Worm (Caenorhabditis elegans) whole organism, midembryonic: Measurements from ENCODE around the gene T14G12.11.

Experiments
- T22C8.4 ChIP-seq: fragments of 200-800 bp; sonication (Bioruptor generic); IDR thresholded peaks from 2 replicates; pipeline ENCODE4 v1.3.6; 2022; ENCODE audit warnings: missing genetic modification characterization, missing compliant biosample characterization
- cog-1 ChIP-seq: sonication (generic microtip); optimal IDR thresholded peaks from 2 replicates; lab custom pipeline; 2016; ENCODE audit warnings: missing genetic modification characterization, missing compliant biosample characterization
- flt-1 ChIP-seq: fragments of 200-800 bp; sonication (Bioruptor generic); IDR thresholded peaks from 2 replicates; pipeline ENCODE4 v1.3.6; 2022; ENCODE audit warnings: missing genetic modification characterization, missing compliant biosample characterization
- klf-2 ChIP-seq: fragments of 200-800 bp; sonication (Bioruptor generic); conservative IDR thresholded peaks from 2 replicates; pipeline ENCODE4 v1.3.6; 2022; ENCODE audit warnings: missing genetic modification reagents, missing genetic modification characterization, missing compliant biosample characterization
- med-1 ChIP-seq: sonication (generic microtip); optimal IDR thresholded peaks from 2 replicates; lab custom pipeline; 2017; ENCODE audit warnings: missing genetic modification characterization, mild to moderate bottlenecking, missing compliant biosample characterization, antibody characterized with exemption, missing genetic modification reagents; ENCODE audit not compliant: insufficient read depth
- ref-1 ChIP-seq: fragments of 200-800 bp; sonication (Bioruptor generic); conservative IDR thresholded peaks from 2 replicates; pipeline ENCODE4 v1.3.6; 2022; ENCODE audit warnings: missing genetic modification reagents, missing genetic modification characterization, missing compliant biosample characterization
- tab-1 ChIP-seq: fragments of 200-800 bp; sonication (Bioruptor generic); IDR thresholded peaks from 2 replicates; pipeline ENCODE4 v1.3.6; 2022; ENCODE audit warnings: missing genetic modification characterization, missing compliant biosample characterization
- ztf-23 ChIP-seq: fragments of 200-800 bp; sonication (Bioruptor generic); IDR thresholded peaks from 2 replicates; pipeline ENCODE4 v1.3.6; 2022; ENCODE audit warnings: missing genetic modification reagents, missing genetic modification characterization, missing compliant biosample characterization
- ztf-29 ChIP-seq: fragments of 200-800 bp; sonication (Bioruptor generic); IDR thresholded peaks from 2 replicates; pipeline ENCODE4 v1.3.6; 2022; ENCODE audit warnings: missing genetic modification reagents, missing genetic modification characterization, missing compliant biosample characterization

T14G12.11 gene

DNA sequence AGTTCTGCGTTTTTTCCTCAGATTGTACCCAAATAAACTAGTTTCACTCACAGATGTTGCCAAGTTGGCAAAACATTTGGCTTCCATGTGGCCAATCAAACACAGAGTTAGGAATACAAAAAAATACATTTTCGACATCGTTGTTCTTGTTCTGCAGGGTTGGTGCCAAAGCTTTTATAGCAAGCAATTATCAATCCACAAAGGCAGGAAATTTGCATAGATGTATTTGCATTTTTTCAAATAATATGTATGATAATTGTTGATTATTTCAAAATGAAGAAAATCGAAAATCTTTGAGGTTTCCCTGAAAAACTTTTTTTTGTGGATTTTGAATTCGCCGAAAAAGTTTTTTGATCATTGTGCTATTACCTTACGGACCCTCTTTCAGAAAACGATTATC lies at the start of gene T14G12.11:
Gene T14G12.11, minus strand, starts transcription at position 138 of the 400 bp plus-strand sequence.
- TF ChIP-seq cog-1 (tag; lab: Kevin White, UChicago) (no peak), klf-2 (no peak), ztf-29 (GFP tag; lab: Robert Waterston, UW) (no peak), ztf-23 (no peak), tab-1 (GFP tag; lab: Robert Waterston, UW) (no peak), flt-1 (no peak), T22C8.4 (no peak), ref-1 (GFP tag; lab: Robert Waterston, UW) (no peak), med-1 (GFP tag; lab: Kevin White, UChicago) (no peak)

DNA sequence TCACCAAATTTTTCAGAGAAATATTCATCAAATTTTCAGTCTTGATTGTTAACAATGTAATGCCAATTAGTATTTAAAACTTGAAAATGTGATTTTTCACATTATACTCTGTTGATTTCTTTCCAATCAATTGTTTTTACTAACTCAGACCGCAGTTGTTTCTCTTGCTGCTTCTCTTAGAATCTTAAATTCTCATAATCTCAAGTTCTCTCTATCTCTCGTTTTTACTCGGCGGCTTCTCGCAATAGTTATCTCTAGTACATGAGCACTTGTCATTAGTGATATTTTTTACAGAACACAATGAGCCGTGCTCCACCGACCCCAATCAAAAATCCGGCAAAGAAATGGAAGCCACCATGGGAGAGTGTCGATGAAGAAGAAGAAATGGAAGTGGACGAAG lies 44.8 kb upstream of the T14G12.11 start, which contains the start of gene F35A5.1:
Gene F35A5.1, plus strand, starts transcription at position 301 of the 400 bp plus-strand sequence.
- TF ChIP-seq ref-1 (GFP tag; lab: Robert Waterston, UW) (no peak), flt-1 (no peak), ztf-29 (GFP tag; lab: Robert Waterston, UW) (no peak), T22C8.4 (no peak), ztf-23 (no peak), med-1 (GFP tag; lab: Kevin White, UChicago) (no peak), tab-1 (GFP tag; lab: Robert Waterston, UW) (no peak), cog-1 (tag; lab: Kevin White, UChicago) (no peak), klf-2 (no peak)

DNA sequence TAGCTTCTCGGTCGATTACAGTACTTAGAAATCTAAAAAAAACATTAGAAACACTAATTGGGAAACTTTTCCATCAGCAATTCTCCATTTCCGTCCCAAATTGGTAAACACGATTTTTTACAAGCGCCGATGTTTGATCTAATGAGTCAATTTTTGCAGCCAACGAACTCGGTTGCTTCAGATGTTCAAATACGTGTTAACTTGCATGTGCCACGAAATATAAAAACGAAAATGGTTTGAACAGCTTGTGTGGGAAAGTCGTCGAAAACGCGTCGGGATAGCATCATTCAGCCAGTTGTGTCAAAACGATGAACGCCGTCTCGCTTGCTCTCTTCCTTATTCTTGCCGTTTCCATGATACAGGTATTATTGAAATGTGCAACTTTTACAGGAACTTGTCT lies 42.5 kb upstream of the T14G12.11 start, which contains the start of gene F35A5.2:
Gene F35A5.2, plus strand, starts transcription at position 301 of the 400 bp plus-strand sequence.
- TF ChIP-seq ztf-29 (GFP tag; lab: Robert Waterston, UW) = no peak
- no peak for TF ChIP-seq tab-1 (GFP tag; lab: Robert Waterston, UW)
- TF ChIP-seq klf-2 = no peak
- TF ChIP-seq flt-1 = no peak

DNA sequence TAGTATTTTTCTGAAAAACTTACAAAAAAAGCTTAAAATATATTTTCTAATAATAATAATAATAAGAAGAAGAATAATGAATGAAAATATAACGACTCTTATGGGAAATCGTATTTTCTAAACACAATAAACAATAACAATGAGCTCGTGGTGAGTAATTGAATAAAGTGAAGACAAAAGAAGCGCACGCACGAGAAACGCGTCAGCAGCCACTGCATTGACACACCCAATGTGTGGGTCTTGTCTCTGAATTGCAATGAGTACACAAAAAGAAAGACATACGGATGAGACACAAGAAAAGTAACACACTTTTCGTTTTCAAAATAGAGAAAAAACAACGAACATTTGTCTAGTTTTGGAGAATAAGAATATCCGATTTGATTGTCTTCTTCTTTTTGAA lies 41.0 kb upstream of the T14G12.11 start, which contains the start of gene F35A5.8:
Gene F35A5.8, minus strand, starts transcription at position 151 of the 400 bp plus-strand sequence.
- 0 out of 2 replicates have a peak, but pooled peaks have one; percentile 49 for TF ChIP-seq ztf-23
- no peak for TF ChIP-seq klf-2
- no peak for TF ChIP-seq T22C8.4
- TF ChIP-seq cog-1 (tag; lab: Kevin White, UChicago) = peak; percentile 43
- peak; percentile 71 for TF ChIP-seq flt-1
- no peak for TF ChIP-seq ztf-29 (GFP tag; lab: Robert Waterston, UW)

DNA sequence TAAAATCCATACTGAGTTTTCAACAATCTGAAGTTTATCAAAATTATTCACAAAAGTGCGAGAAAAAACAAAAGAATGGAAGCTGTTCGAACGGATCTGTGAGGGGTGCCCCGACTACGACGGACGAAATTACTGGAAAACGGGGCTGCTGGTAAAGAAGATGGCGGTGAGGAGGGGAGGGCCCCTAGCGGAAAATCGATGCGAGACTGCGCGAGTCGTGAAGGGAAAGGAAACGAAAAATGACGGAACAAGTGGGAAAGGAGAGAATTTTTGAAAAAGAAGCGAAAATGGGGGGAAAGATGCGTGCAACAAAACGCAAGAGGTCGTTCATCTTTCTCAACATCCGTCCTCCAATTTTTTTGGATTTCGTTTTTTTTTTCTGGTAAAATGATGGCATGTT lies 40.4 kb upstream of the T14G12.11 start:
- TF ChIP-seq tab-1 (GFP tag; lab: Robert Waterston, UW) (no peak), ref-1 (GFP tag; lab: Robert Waterston, UW) (no peak), cog-1 (tag; lab: Kevin White, UChicago) (no peak), T22C8.4 (peak; percentile 48), med-1 (GFP tag; lab: Kevin White, UChicago) (no peak)

DNA sequence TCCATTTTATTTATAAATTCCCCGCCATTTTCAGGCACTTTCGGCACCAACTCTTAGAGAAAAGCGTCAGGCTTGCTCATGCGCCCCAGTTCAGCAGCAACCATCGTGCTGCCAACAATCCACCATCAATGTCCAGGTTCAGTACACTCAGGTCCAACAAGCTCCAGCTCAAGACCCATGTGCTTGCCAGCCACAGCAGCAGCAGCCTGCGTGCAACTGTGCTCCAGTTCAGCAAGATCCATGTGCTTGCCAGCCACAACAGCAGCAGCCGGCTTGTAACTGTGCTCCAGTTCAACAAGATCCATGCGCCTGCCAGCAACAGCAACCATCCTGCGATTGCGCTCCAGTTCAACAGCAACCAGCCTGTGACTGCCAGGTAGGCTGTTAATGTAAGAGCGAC lies 35.9 kb upstream of the T14G12.11 start:
- TF ChIP-seq ref-1 (GFP tag; lab: Robert Waterston, UW) = no peak
- no peak for TF ChIP-seq tab-1 (GFP tag; lab: Robert Waterston, UW)
- TF ChIP-seq med-1 (GFP tag; lab: Kevin White, UChicago) = no peak
- no peak for TF ChIP-seq flt-1
- TF ChIP-seq ztf-29 (GFP tag; lab: Robert Waterston, UW) = no peak
- no peak for TF ChIP-seq T22C8.4
- TF ChIP-seq cog-1 (tag; lab: Kevin White, UChicago) = no peak
- TF ChIP-seq klf-2 = no peak
- no peak for TF ChIP-seq ztf-23

DNA sequence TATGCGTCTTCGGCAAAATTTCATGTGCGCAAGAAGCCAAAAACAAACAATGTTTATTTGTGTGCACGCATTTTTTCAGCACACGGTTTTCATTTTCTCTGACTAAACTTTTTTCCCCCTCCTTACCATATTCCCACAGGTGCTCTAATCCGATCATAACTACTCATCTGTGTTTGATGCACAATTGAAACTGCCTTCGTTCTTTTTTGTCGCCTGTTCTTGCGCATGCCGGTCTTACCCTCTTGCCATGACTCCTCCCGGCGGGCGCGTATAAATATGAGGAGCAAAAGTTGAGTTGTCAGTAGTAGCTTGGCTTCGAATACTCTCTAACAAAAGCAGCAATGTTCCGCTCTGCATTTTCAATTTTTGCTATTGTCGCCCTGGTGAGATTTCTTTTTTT lies 35.5 kb upstream of the T14G12.11 start, which contains the start of gene abu-10:
Gene abu-10, plus strand, starts transcription at position 301 of the 400 bp plus-strand sequence.
- TF ChIP-seq cog-1 (tag; lab: Kevin White, UChicago) (no peak), T22C8.4 (no peak), ztf-29 (GFP tag; lab: Robert Waterston, UW) (no peak), med-1 (GFP tag; lab: Kevin White, UChicago) (no peak), klf-2 (no peak)

DNA sequence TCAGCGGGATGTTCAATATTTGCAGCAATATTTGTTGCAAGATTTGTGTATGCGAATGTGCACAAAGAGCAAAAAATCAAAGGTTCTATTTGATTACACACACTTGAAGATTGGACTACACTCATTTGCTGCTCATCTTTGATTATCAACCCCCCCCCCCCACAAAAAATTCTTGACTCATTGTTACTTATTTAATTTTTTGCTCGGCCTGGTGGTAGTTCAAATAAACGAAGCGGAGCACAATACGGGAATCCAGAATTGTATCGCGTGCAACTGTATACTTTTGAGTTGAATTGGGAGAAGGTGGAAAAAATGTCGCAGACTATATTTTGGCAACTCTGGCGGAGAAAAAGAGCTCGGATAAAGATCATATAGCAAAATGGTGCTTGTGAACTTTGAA lies 33.3 kb upstream of the T14G12.11 start, which contains the start of gene F35A5.5:
Gene F35A5.5, minus strand, starts transcription at position 101 of the 400 bp plus-strand sequence.
- TF ChIP-seq cog-1 (tag; lab: Kevin White, UChicago) (no peak), tab-1 (GFP tag; lab: Robert Waterston, UW) (no peak), ztf-29 (GFP tag; lab: Robert Waterston, UW) (no peak), med-1 (GFP tag; lab: Kevin White, UChicago) (no peak), T22C8.4 (no peak), flt-1 (no peak), klf-2 (no peak), ztf-23 (no peak), ref-1 (GFP tag; lab: Robert Waterston, UW) (no peak)

DNA sequence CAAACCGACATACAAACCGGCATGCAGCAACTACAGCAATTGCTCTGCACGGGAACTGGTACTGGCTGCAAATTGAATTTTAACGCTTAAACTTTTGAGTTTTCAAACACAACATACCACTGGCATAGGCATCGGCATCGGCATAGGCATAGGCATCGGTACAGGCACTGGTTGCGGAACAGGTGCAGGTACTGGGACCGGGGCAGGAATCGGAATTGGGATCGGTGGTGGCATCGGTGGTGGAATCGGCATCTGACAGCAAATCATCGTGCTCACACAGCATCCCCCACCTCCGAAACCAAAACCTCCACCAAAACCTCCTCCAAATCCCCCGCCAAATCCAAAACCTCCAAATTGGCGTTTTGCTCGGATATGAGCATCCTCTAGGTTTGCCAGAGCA lies 31.8 kb upstream of the T14G12.11 start:
- no peak for TF ChIP-seq ztf-23

DNA sequence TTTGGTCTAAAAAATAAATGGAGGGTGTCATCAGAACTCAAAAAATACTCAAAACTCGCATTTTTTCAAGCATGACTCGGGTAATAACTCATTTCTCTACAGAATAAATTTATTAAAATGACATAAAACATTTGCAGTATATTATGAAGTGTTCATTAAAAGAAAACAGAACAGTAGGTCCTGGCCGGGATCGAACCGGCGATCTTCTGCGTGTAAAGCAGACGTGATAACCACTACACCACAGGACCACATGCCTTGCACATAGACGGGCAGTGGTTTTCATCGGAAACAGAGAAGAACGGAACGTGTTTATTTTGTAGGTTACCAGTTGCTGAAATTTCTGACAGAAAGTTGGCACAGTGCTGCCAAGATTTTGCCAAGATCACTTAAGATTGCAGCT lies 31.0 kb upstream of the T14G12.11 start:
- no peak for TF ChIP-seq cog-1 (tag; lab: Kevin White, UChicago)
- no peak for TF ChIP-seq flt-1
- no peak for TF ChIP-seq ztf-29 (GFP tag; lab: Robert Waterston, UW)
- TF ChIP-seq med-1 (GFP tag; lab: Kevin White, UChicago) = no peak
- no peak for TF ChIP-seq ztf-23
- no peak for TF ChIP-seq klf-2
- no peak for TF ChIP-seq tab-1 (GFP tag; lab: Robert Waterston, UW)
- TF ChIP-seq T22C8.4 = no peak
- TF ChIP-seq ref-1 (GFP tag; lab: Robert Waterston, UW) = no peak

DNA sequence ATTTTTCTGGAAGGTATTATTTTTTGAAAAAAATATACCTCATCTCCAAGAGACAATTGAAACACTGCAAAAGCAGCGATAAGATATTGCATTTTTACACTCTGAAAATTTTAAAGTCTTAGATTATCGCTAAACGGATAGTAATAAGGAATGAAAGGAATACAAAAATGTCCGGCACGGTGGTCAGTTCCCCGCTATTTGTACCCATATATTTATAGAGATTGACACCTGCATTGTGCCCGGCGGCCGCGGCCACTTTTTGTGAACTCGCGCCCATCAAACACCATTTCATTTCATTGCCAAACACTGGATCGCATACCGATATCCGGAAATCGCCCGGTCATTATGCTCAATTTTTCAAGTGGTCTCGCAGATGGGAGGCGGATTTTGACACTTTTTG lies 30.4 kb upstream of the T14G12.11 start, which contains the start of gene idpp-5:
Gene idpp-5, minus strand, starts transcription at position 101 of the 400 bp plus-strand sequence.
- TF ChIP-seq flt-1 (no peak), ztf-23 (no peak), tab-1 (GFP tag; lab: Robert Waterston, UW) (no peak), med-1 (GFP tag; lab: Kevin White, UChicago) (no peak), cog-1 (tag; lab: Kevin White, UChicago) (no peak), ztf-29 (GFP tag; lab: Robert Waterston, UW) (no peak), ref-1 (GFP tag; lab: Robert Waterston, UW) (no peak), klf-2 (no peak), T22C8.4 (no peak)
